Worm (Caenorhabditis elegans): ENCODE data around the gene C39H7.4.

- no peak for TF ChIP-seq tab-1 (GFP tag; IDR thresholded peaks at IDR 0.05)
- TF ChIP-seq klf-2 (GFP tag; conservative IDR thresholded peaks at IDR 0.05), result no peak
- no peak for TF ChIP-seq flt-1 (GFP tag; IDR thresholded peaks at IDR 0.05)
- TF ChIP-seq T22C8.4 (GFP tag; IDR thresholded peaks at IDR 0.05), result no peak
- no peak for TF ChIP-seq ztf-29 (GFP tag; IDR thresholded peaks at IDR 0.05)
- TF ChIP-seq ref-1 (GFP tag; conservative IDR thresholded peaks at IDR 0.05), result no peak
- no peak for TF ChIP-seq med-1 (GFP tag; optimal IDR thresholded peaks at IDR 0.05; ENCODE audit: insufficient read depth)
These were observed 18.8 kb downstream of the C39H7.4 start for ce11 chrIV:5595567-5595966.

Measured in whole organism, midembryonic.